Fruit fly (Drosophila melanogaster) whole organism, embryonic: ENCODE measurements around the gene Lerp.

Source experiments
- Awh ChIP-seq: fragments of 200-800 bp; sonication (Bioruptor generic); IDR thresholded peaks from 2 replicates; pipeline ENCODE4, ENCODE4 v1.3.6; 2022; ENCODE audit warnings: missing biosample characterization, missing genetic modification characterization
- CG11723 ChIP-seq: fragments of 200-800 bp; sonication (Bioruptor generic); optimal IDR thresholded peaks from 2 replicates; lab custom pipeline; 2017; ENCODE audit warnings: missing biosample characterization, mild to moderate bottlenecking, missing genetic modification characterization
- CG12104 ChIP-seq: fragments of 200-800 bp; sonication (Bioruptor generic); optimal IDR thresholded peaks from 3 replicates; lab custom pipeline; 2016; ENCODE audit warnings: missing biosample characterization, missing genetic modification characterization
- CG12659 ChIP-seq: fragments of 200-800 bp; sonication (Bioruptor generic); optimal IDR thresholded peaks from 3 replicates; lab custom pipeline; 2017; ENCODE audit warnings: mild to moderate bottlenecking, missing biosample characterization, missing genetic modification reagents, missing genetic modification characterization
- CG13424 ChIP-seq: fragments of 200-800 bp; sonication (Bioruptor generic); optimal IDR thresholded peaks from 2 replicates; lab custom pipeline; 2019; ENCODE audit warnings: missing biosample characterization, mild to moderate bottlenecking, missing genetic modification characterization, moderate library complexity
- CG13894 ChIP-seq: fragments of 200-800 bp; sonication (Bioruptor generic); optimal IDR thresholded peaks from 3 replicates; lab custom pipeline; 2018; ENCODE audit warnings: missing biosample characterization, mild to moderate bottlenecking, missing genetic modification characterization, moderate library complexity
- CG17186 ChIP-seq: fragments of 200-800 bp; sonication (Bioruptor generic); optimal IDR thresholded peaks from 3 replicates; lab custom pipeline; 2017; ENCODE audit warnings: missing biosample characterization, missing genetic modification reagents, missing genetic modification characterization
- CG30020 ChIP-seq: fragments of 200-800 bp; optimal IDR thresholded peaks from 2 replicates; lab custom pipeline; 2019; ENCODE audit warnings: missing biosample characterization, mild to moderate bottlenecking, missing genetic modification characterization, moderate library complexity
- CG30403 ChIP-seq: fragments of 200-800 bp; sonication (Bioruptor generic); optimal IDR thresholded peaks from 3 replicates; lab custom pipeline; 2016; ENCODE audit warnings: missing biosample characterization, missing genetic modification characterization
- CG30431 ChIP-seq: fragments of 200-800 bp; sonication (Bioruptor generic); optimal IDR thresholded peaks from 2 replicates; lab custom pipeline; 2017; ENCODE audit warnings: missing biosample characterization, missing genetic modification characterization
- CG34224 ChIP-seq: fragments of 200-800 bp; sonication (Bioruptor generic); IDR thresholded peaks from 3 replicates; pipeline ENCODE4 v1.3.6; 2022; ENCODE audit warnings: missing biosample characterization, missing genetic modification characterization; ENCODE audit not compliant: partially characterized antibody
- CG3726 ChIP-seq: fragments of 200-800 bp; sonication (Bioruptor generic); IDR thresholded peaks from 3 replicates; pipeline ENCODE4, ENCODE4 v1.3.6; 2022; ENCODE audit warnings: missing biosample characterization, missing genetic modification characterization
- CG4360 ChIP-seq: fragments of 200-800 bp; sonication (Bioruptor generic); IDR thresholded peaks from 2 replicates; pipeline ENCODE4 v1.3.6; 2022; ENCODE audit warnings: missing biosample characterization, missing genetic modification characterization
- CG7786 ChIP-seq: fragments of 200-800 bp; sonication (Bioruptor generic); optimal IDR thresholded peaks from 2 replicates; lab custom pipeline; 2016; ENCODE audit warnings: missing biosample characterization, missing genetic modification characterization
- CG7987 ChIP-seq: fragments of 200-800 bp; sonication (Bioruptor generic); optimal IDR thresholded peaks from 2 replicates; lab custom pipeline; 2018; ENCODE audit warnings: missing biosample characterization, mild to moderate bottlenecking, missing genetic modification characterization, moderate library complexity
- CHES-1-like ChIP-seq: fragments of 200-800 bp; sonication (Bioruptor generic); optimal IDR thresholded peaks from 2 replicates; lab custom pipeline; 2016; ENCODE audit warnings: missing biosample characterization, missing genetic modification characterization
- D19A ChIP-seq: fragments of 200-800 bp; optimal IDR thresholded peaks from 3 replicates; lab custom pipeline; 2019; ENCODE audit warnings: missing biosample characterization, mild to moderate bottlenecking, missing genetic modification characterization, moderate library complexity
- Dll ChIP-seq: fragments of 200-800 bp; sonication (Bioruptor generic); IDR thresholded peaks from 4 replicates; pipeline ENCODE4 v1.3.6; 2022; ENCODE audit warnings: missing biosample characterization, missing genetic modification characterization; ENCODE audit not compliant: partially characterized antibody
- Eip74EF ChIP-seq, 2 experiments: fragments of 200-800 bp in 1 of 2; fragments of >200 bp in 1 of 2; sonication (Bioruptor generic) in 1 of 2; optimal IDR thresholded peaks; 2 replicates each; lab custom pipeline; 2017 to 2019; ENCODE audit warnings: missing biosample characterization in 2 of 2, missing genetic modification characterization in 2 of 2, mild to moderate bottlenecking in 1 of 2, moderate library complexity in 1 of 2
- Fer2 ChIP-seq: fragments of 200-800 bp; sonication (Bioruptor generic); optimal IDR thresholded peaks from 2 replicates; lab custom pipeline; 2018; ENCODE audit warnings: missing biosample characterization, mild to moderate bottlenecking, missing genetic modification characterization, moderate library complexity
- H15 ChIP-seq: fragments of 200-800 bp; sonication (Bioruptor generic); IDR thresholded peaks from 3 replicates; pipeline ENCODE4 v1.3.6; 2022; ENCODE audit warnings: missing biosample characterization, missing genetic modification characterization
- HmgZ ChIP-seq: fragments of 200-800 bp; sonication (Bioruptor generic); optimal IDR thresholded peaks from 2 replicates; lab custom pipeline; 2018; ENCODE audit warnings: missing biosample characterization, mild to moderate bottlenecking, missing genetic modification characterization
- Lhr ChIP-seq: fragments of 200-800 bp; sonication (Bioruptor generic); optimal IDR thresholded peaks from 3 replicates; lab custom pipeline; 2017; ENCODE audit warnings: mild to moderate bottlenecking, missing biosample characterization, missing genetic modification reagents, missing genetic modification characterization
- Nf-YC ChIP-seq: fragments of 200-800 bp; optimal IDR thresholded peaks from 3 replicates; lab custom pipeline; 2019; ENCODE audit warnings: missing biosample characterization, mild to moderate bottlenecking, missing genetic modification characterization, moderate library complexity
- NfI ChIP-seq: fragments of 200-800 bp; sonication (Bioruptor generic); optimal IDR thresholded peaks from 3 replicates; lab custom pipeline; 2018; ENCODE audit warnings: missing biosample characterization, mild to moderate bottlenecking, missing genetic modification characterization, moderate library complexity
- Oli ChIP-seq: fragments of 200-800 bp; sonication (Bioruptor generic); optimal IDR thresholded peaks from 2 replicates; lab custom pipeline; 2018; ENCODE audit warnings: missing biosample characterization, mild to moderate bottlenecking, missing genetic modification characterization, moderate library complexity
- Opbp ChIP-seq: fragments of 200-800 bp; sonication (Bioruptor generic); IDR thresholded peaks from 3 replicates; pipeline ENCODE4 v1.3.6; 2022; ENCODE audit warnings: missing biosample characterization, missing genetic modification characterization; ENCODE audit not compliant: partially characterized antibody
- Pdp1 ChIP-seq, 2 experiments: fragments of 200-800 bp; sonication (Bioruptor generic); optimal IDR thresholded peaks; 3 replicates each; lab custom pipeline; 2016; ENCODE audit warnings: missing biosample characterization in 2 of 2, missing genetic modification characterization in 2 of 2, mild to moderate bottlenecking in 1 of 2, moderate library complexity in 1 of 2
- Sin3A ChIP-seq: fragments of >200 bp; optimal IDR thresholded peaks from 2 replicates; lab custom pipeline; 2018
- Sox102F ChIP-seq: fragments of 200-800 bp; sonication (Bioruptor generic); optimal IDR thresholded peaks from 2 replicates; lab custom pipeline; 2018; ENCODE audit warnings: missing biosample characterization, mild to moderate bottlenecking, missing genetic modification characterization, moderate library complexity
- ac ChIP-seq: fragments of 200-800 bp; sonication (Bioruptor generic); optimal IDR thresholded peaks from 3 replicates; lab custom pipeline; 2017; ENCODE audit warnings: missing biosample characterization, mild to moderate bottlenecking, missing genetic modification characterization
- ash1 ChIP-seq: fragments of 200-800 bp; sonication (Bioruptor generic); optimal IDR thresholded peaks from 2 replicates; lab custom pipeline; 2018; ENCODE audit warnings: missing biosample characterization, mild to moderate bottlenecking, missing genetic modification characterization
- br ChIP-seq: fragments of >200 bp; optimal IDR thresholded peaks from 2 replicates; lab custom pipeline; 2017
- croc ChIP-seq: fragments of 200-800 bp; sonication (Bioruptor generic); conservative IDR thresholded peaks from 3 replicates; pipeline ENCODE4 v1.3.6; 2022; ENCODE audit warnings: missing biosample characterization, missing genetic modification characterization
- en ChIP-seq: fragments of 200-800 bp; sonication (Bioruptor generic); optimal IDR thresholded peaks from 2 replicates; lab custom pipeline; 2016; ENCODE audit warnings: missing biosample characterization, missing genetic modification characterization
- fru ChIP-seq: fragments of >200 bp; optimal IDR thresholded peaks from 2 replicates; lab custom pipeline; 2017
- gfzf ChIP-seq: fragments of 200-800 bp; sonication (Bioruptor generic); optimal IDR thresholded peaks from 2 replicates; lab custom pipeline; 2016; ENCODE audit warnings: missing biosample characterization, mild to moderate bottlenecking, missing genetic modification characterization, moderate library complexity
- her ChIP-seq: fragments of 200-800 bp; sonication (Bioruptor generic); optimal IDR thresholded peaks from 2 replicates; lab custom pipeline; 2016; ENCODE audit warnings: missing biosample characterization, missing genetic modification characterization
- hkb ChIP-seq, 2 experiments: fragments of 200-800 bp in 1 of 2; fragments of >200 bp in 1 of 2; sonication (Bioruptor generic) in 1 of 2; IDR thresholded peaks in 1 of 2; optimal IDR thresholded peaks in 1 of 2; 2 replicates each; pipeline versions ENCODE4 v1.3.6 to Lab custom; 2017 to 2022; ENCODE audit warnings: missing biosample characterization in 1 of 2, missing genetic modification characterization in 1 of 2
- insv ChIP-seq, 2 experiments: fragments of 200-800 bp; sonication (Bioruptor generic); optimal IDR thresholded peaks; 3 replicates each; lab custom pipeline; 2016 to 2018; ENCODE audit warnings: missing biosample characterization in 2 of 2, missing genetic modification characterization in 2 of 2
- lov ChIP-seq, 2 experiments: fragments of 200-800 bp in 1 of 2; fragments of >200 bp in 1 of 2; sonication (Bioruptor generic) in 1 of 2; IDR thresholded peaks in 1 of 2; optimal IDR thresholded peaks in 1 of 2; 2 replicates in 1 of 2; 3 replicates in 1 of 2; pipeline versions ENCODE4 v1.3.6 to Lab custom; 2017 to 2022; ENCODE audit warnings: missing biosample characterization in 1 of 2, missing genetic modification characterization in 1 of 2
- pan ChIP-seq, 4 experiments: fragments of >200 bp in 3 of 4; fragments of 200-800 bp in 1 of 4; sonication (Bioruptor generic) in 1 of 4; optimal IDR thresholded peaks in 3 of 4; IDR thresholded peaks in 1 of 4; 2 replicates each; pipeline versions ENCODE4 v1.3.6 to Lab custom; 2017 to 2022; ENCODE audit warnings: missing biosample characterization in 2 of 4, missing genetic modification characterization in 2 of 4, mixed read lengths in 1 of 4
- pzg ChIP-seq: fragments of 200-800 bp; sonication (Bioruptor generic); optimal IDR thresholded peaks from 3 replicates; lab custom pipeline; 2018; ENCODE audit warnings: missing biosample characterization, mild to moderate bottlenecking, missing genetic modification characterization, moderate library complexity
- sens ChIP-seq: fragments of 200-800 bp; sonication (Bioruptor generic); peaks from one replicate; lab custom pipeline; 2016; ENCODE audit warnings: missing biosample characterization, missing genetic modification characterization
- slou ChIP-seq: fragments of 200-800 bp; sonication (Bioruptor generic); optimal IDR thresholded peaks from 3 replicates; lab custom pipeline; 2016; ENCODE audit warnings: missing biosample characterization, missing genetic modification characterization
- so ChIP-seq: fragments of 200-800 bp; sonication (Bioruptor generic); IDR thresholded peaks from 3 replicates; pipeline ENCODE4 v1.3.6; 2022; ENCODE audit warnings: missing biosample characterization, missing genetic modification characterization
- stwl ChIP-seq: fragments of 200-800 bp; sonication (Bioruptor generic); optimal IDR thresholded peaks from 3 replicates; lab custom pipeline; 2018; ENCODE audit warnings: missing biosample characterization, mild to moderate bottlenecking, missing genetic modification characterization, moderate library complexity
- sug ChIP-seq: fragments of 200-800 bp; optimal IDR thresholded peaks from 2 replicates; lab custom pipeline; 2019; ENCODE audit warnings: missing biosample characterization, mild to moderate bottlenecking, missing genetic modification characterization, moderate library complexity
- vfl ChIP-seq: fragments of 200-800 bp; sonication (Bioruptor generic); optimal IDR thresholded peaks from 2 replicates; lab custom pipeline; 2016; ENCODE audit warnings: missing biosample characterization, missing genetic modification characterization

The Lerp gene

DNA sequence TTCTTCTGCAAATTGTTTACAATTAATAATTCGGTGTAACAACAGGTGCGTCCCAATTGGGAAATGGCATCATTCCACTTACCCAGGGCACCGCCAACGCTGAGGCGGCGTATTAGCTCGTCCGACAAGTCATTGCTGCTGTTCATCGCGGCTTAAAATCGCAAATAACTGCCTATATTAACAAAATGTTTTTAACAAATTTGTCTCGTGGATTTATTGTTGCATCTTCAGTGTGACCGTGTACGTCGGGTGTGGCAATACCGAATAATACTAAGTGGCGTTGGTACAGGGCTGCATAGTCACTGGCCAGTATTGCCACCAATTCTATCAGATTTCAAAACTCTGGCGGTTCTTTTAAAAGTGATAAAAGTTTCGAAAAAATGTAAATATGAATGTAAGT, 49.7 kb upstream of the Lerp start, which contains the start of gene Ets97D (continued):
- TF ChIP-seq br (lab: Kevin White, UChicago) (no peak), CG7786 (GFP tag; lab: Kevin White, UChicago) (no peak), Dll (GFP tag; lab: Robert Waterston, UW) (peak; percentile 43; the same call in 2 of the 4 replicates), CG34224 (peak; percentile 36; the same call in 2 of the 3 replicates), pan (optimal IDR thresholded peaks at IDR 0.05; lab: Kevin White, UChicago) (no peak), pan (GFP tag; optimal IDR thresholded peaks at IDR 0.05 in 1 of 2, IDR thresholded peaks at IDR 0.05 in 1 of 2) (no peak), vfl (GFP tag; lab: Kevin White, UChicago) (peak; percentile 26), CHES-1-like (GFP tag; lab: Kevin White, UChicago) (peak; percentile 74), ash1 (no peak), pzg (GFP tag; lab: Kevin White, UChicago) (peak; percentile 95), gfzf (peak; percentile 95), CG30431 (GFP tag; lab: Kevin White, UChicago) (no peak), CG3726 (GFP tag; lab: Robert Waterston, UW) (no peak), Oli (tag; lab: Kevin White, UChicago) (no peak), Pdp1 (GFP tag; optimal IDR thresholded peaks at IDR 0.05; lab: Kevin White, UChicago) (peak in 1 of 2 experiments; percentile 31), CG30403 (no peak), en (GFP tag; lab: Kevin White, UChicago) (no peak), Lhr (GFP tag; lab: Kevin White, UChicago) (peak; percentile 44), so (GFP tag; lab: Robert Waterston, UW) (no peak), lov (optimal IDR thresholded peaks at IDR 0.05; lab: Kevin White, UChicago) (no peak), lov (GFP tag; IDR thresholded peaks at IDR 0.05; lab: Robert Waterston, UW) (no peak), CG13894 (tag; lab: Kevin White, UChicago) (no peak), Nf-YC (tag; lab: Kevin White, UChicago) (no peak), ac (GFP tag; lab: Kevin White, UChicago) (no peak), CG11723 (no peak), CG7987 (GFP tag; lab: Kevin White, UChicago) (no peak), fru (lab: Kevin White, UChicago) (no peak), CG30020 (tag; lab: Kevin White, UChicago) (no peak), stwl (tag; lab: Kevin White, UChicago) (peak; percentile 77), Fer2 (no peak), Awh (GFP tag; lab: Robert Waterston, UW) (no peak), hkb (optimal IDR thresholded peaks at IDR 0.05; lab: Kevin White, UChicago) (no peak), hkb (GFP tag; IDR thresholded peaks at IDR 0.05; lab: Robert Waterston, UW) (no peak), D19A (tag; lab: Kevin White, UChicago) (no peak), sens (GFP tag; lab: Kevin White, UChicago) (peak; percentile 77), Sox102F (GFP tag; lab: Kevin White, UChicago) (no peak), Opbp (GFP tag; lab: Robert Waterston, UW) (peak; percentile 59; the same call in 1 of the 3 replicates), CG4360 (GFP tag; lab: Robert Waterston, UW) (0 out of 2 replicates have a peak, but pooled peaks have one; percentile 9), sug (peak; percentile 15), Eip74EF (GFP tag; optimal IDR thresholded peaks at IDR 0.05; lab: Kevin White, UChicago) (no peak), CG17186 (GFP tag; lab: Kevin White, UChicago) (peak; percentile 2), CG12104 (no peak), croc (no peak), CG13424 (tag; lab: Kevin White, UChicago) (no peak), insv (GFP tag; optimal IDR thresholded peaks at IDR 0.05; lab: Kevin White, UChicago) (peak in 1 of 2 experiments; percentile 42), slou (GFP tag; lab: Kevin White, UChicago) (no peak), HmgZ (peak; percentile 81), Sin3A (peak; percentile 42), NfI (GFP tag; lab: Kevin White, UChicago) (no peak), her (GFP tag; lab: Kevin White, UChicago) (no peak), H15 (GFP tag; lab: Robert Waterston, UW) (no peak), CG12659 (GFP tag; lab: Kevin White, UChicago) (peak; percentile 43)
